Fruit fly (Drosophila melanogaster) whole organism, embryonic: ENCODE data around the gene b6.

Experiments used
- Adf1 ChIP-seq: fragments of 200-800 bp; sonication (Bioruptor generic); IDR thresholded peaks from 2 replicates; pipeline ENCODE4 v1.3.6; 2022; ENCODE audit warnings: missing biosample characterization, missing genetic modification characterization
- CG11093 ChIP-seq: fragments of 200-800 bp; sonication (Bioruptor generic); IDR thresholded peaks from 3 replicates; pipeline ENCODE4 v1.3.6; 2022; ENCODE audit warnings: missing biosample characterization, missing genetic modification characterization
- CG15073 ChIP-seq: fragments of 200-800 bp; sonication (Bioruptor generic); optimal IDR thresholded peaks from 2 replicates; lab custom pipeline; 2016; ENCODE audit warnings: missing biosample characterization, missing genetic modification characterization
- CG15601 ChIP-seq: fragments of 200-800 bp; sonication (Bioruptor generic); optimal IDR thresholded peaks from 3 replicates; lab custom pipeline; 2019; ENCODE audit warnings: missing biosample characterization, mild to moderate bottlenecking, missing genetic modification characterization, moderate library complexity
- CG31388 ChIP-seq: fragments of 200-800 bp; sonication (Bioruptor generic); optimal IDR thresholded peaks from 2 replicates; lab custom pipeline; 2016; ENCODE audit warnings: missing biosample characterization, missing genetic modification characterization
- CG4360 ChIP-seq: fragments of 200-800 bp; sonication (Bioruptor generic); IDR thresholded peaks from 2 replicates; pipeline ENCODE4 v1.3.6; 2022; ENCODE audit warnings: missing biosample characterization, missing genetic modification characterization
- CG8290 ChIP-seq, 3 experiments: fragments of 200-800 bp; sonication (Bioruptor generic); optimal IDR thresholded peaks; 2 replicates each; lab custom pipeline; 2016 to 2019; ENCODE audit warnings: missing biosample characterization in 3 of 3, missing genetic modification characterization in 3 of 3, mild to moderate bottlenecking in 2 of 3, moderate library complexity in 1 of 3
- CG9609 ChIP-seq: fragments of 200-800 bp; sonication (Bioruptor generic); optimal IDR thresholded peaks from 3 replicates; lab custom pipeline; 2016; ENCODE audit warnings: missing biosample characterization, missing genetic modification characterization
- cg ChIP-seq: fragments of 200-800 bp; sonication (Bioruptor generic); optimal IDR thresholded peaks from 3 replicates; lab custom pipeline; 2019; ENCODE audit warnings: missing biosample characterization, mild to moderate bottlenecking, missing genetic modification characterization, moderate library complexity
- dm ChIP-seq: fragments of 200-800 bp; sonication (Bioruptor generic); optimal IDR thresholded peaks from 3 replicates; lab custom pipeline; 2016; ENCODE audit warnings: missing biosample characterization, missing genetic modification characterization
- ftz-f1 ChIP-seq: fragments of 200-800 bp; sonication (Bioruptor generic); optimal IDR thresholded peaks from 2 replicates; lab custom pipeline; 2016; ENCODE audit warnings: missing biosample characterization, missing genetic modification characterization
- repo ChIP-seq: fragments of 200-800 bp; sonication (Bioruptor generic); optimal IDR thresholded peaks from 2 replicates; lab custom pipeline; 2016; ENCODE audit warnings: missing biosample characterization, missing genetic modification characterization
- salm ChIP-seq: fragments of 200-800 bp; sonication (Bioruptor generic); optimal IDR thresholded peaks from 2 replicates; lab custom pipeline; 2018; ENCODE audit warnings: missing biosample characterization, mild to moderate bottlenecking, missing genetic modification characterization
- tup ChIP-seq: fragments of 200-800 bp; sonication (Bioruptor generic); optimal IDR thresholded peaks from 2 replicates; lab custom pipeline; 2016; ENCODE audit warnings: missing biosample characterization, mild to moderate bottlenecking, missing genetic modification characterization, moderate library complexity

dm6 chrX:1643640-1644039 is 42.8 kb upstream of the b6 start:
- TF ChIP-seq CG15073 (GFP tag; lab: Kevin White, UChicago), result no peak
- TF ChIP-seq repo (GFP tag; lab: Kevin White, UChicago), result no peak
- no peak for TF ChIP-seq dm (GFP tag; lab: Kevin White, UChicago)
- no peak for TF ChIP-seq ftz-f1 (GFP tag; lab: Kevin White, UChicago)
- no peak for TF ChIP-seq CG31388 (GFP tag; lab: Kevin White, UChicago)
- TF ChIP-seq Adf1, result no peak
- TF ChIP-seq CG8290 (GFP tag; optimal IDR thresholded peaks at IDR 0.05; lab: Kevin White, UChicago), result no peak
- no peak for TF ChIP-seq CG8290 (tag; optimal IDR thresholded peaks at IDR 0.05; lab: Kevin White, UChicago)
- TF ChIP-seq CG11093 (GFP tag; lab: Robert Waterston, UW), result no peak
- TF ChIP-seq CG15601 (tag; lab: Kevin White, UChicago), result no peak
- no peak for TF ChIP-seq tup
- no peak for TF ChIP-seq cg
- TF ChIP-seq CG4360, result no peak
- TF ChIP-seq CG9609 (GFP tag; lab: Kevin White, UChicago), result no peak
- TF ChIP-seq salm (tag; lab: Kevin White, UChicago), result no peak
